Worm (Caenorhabditis elegans) whole organism, L4 larva: Measurements from ENCODE around the gene gpdh-2.

Source experiments
- T26A8.4 ChIP-seq: fragments of 200-800 bp; sonication (Bioruptor generic); IDR thresholded peaks from 2 replicates; pipeline ENCODE4 v1.3.6; 2022; ENCODE audit warnings: missing genetic modification characterization, missing compliant biosample characterization
- aly-2 ChIP-seq: sonication (generic microtip); optimal IDR thresholded peaks from 2 replicates; lab custom pipeline; 2018; ENCODE audit warnings: missing biosample characterization, missing genetic modification characterization
- ama-1 ChIP-seq: fragments of 150-350 bp; optimal IDR thresholded peaks from 2 replicates; lab custom pipeline; 2014; ENCODE audit warnings: inconsistent platforms, mixed read lengths
- ces-1 ChIP-seq: fragments of 150-350 bp; sonication (generic microtip); optimal IDR thresholded peaks from 4 replicates; lab custom pipeline; 2014; ENCODE audit warnings: missing biosample characterization, missing genetic modification reagents, missing genetic modification characterization
- egl-27 ChIP-seq: sonication (generic microtip); optimal IDR thresholded peaks from 3 replicates; lab custom pipeline; 2017; ENCODE audit warnings: missing biosample characterization, missing genetic modification reagents, missing genetic modification characterization
- hlh-11 ChIP-seq: fragments of 200-800 bp; sonication (Bioruptor generic); optimal IDR thresholded peaks from 2 replicates; lab custom pipeline; 2018; ENCODE audit warnings: mild to moderate bottlenecking, missing genetic modification characterization, missing compliant biosample characterization
- nhr-11 ChIP-seq: fragments of 150-350 bp; optimal IDR thresholded peaks from 2 replicates; lab custom pipeline; 2014; ENCODE audit warnings: missing biosample characterization, missing genetic modification characterization
- nhr-77 ChIP-seq: fragments of 150-350 bp; optimal IDR thresholded peaks from 2 replicates; lab custom pipeline; 2014; ENCODE audit warnings: missing biosample characterization, missing genetic modification characterization
- pha-4 ChIP-seq, 2 experiments: fragments of 150-350 bp in 1 of 2; fragments of 200-800 bp in 1 of 2; sonication (Bioruptor generic) in 1 of 2; IDR thresholded peaks in 1 of 2; optimal IDR thresholded peaks in 1 of 2; 2 replicates each; pipeline versions ENCODE4 v1.3.6 to Lab custom; 2014 to 2022; ENCODE audit warnings: missing genetic modification characterization in 2 of 2, missing genetic modification reagents in 2 of 2, missing biosample characterization in 1 of 2, missing compliant biosample characterization in 1 of 2
- pqm-1 ChIP-seq: sonication (generic microtip); optimal IDR thresholded peaks from 2 replicates; lab custom pipeline; 2017; ENCODE audit warnings: missing biosample characterization, missing genetic modification characterization
- tra-1 ChIP-seq: fragments of 200-800 bp; sonication (Bioruptor generic); IDR thresholded peaks from 2 replicates; pipeline ENCODE4 v1.3.6; 2022; ENCODE audit warnings: missing genetic modification reagents, missing genetic modification characterization, missing compliant biosample characterization

DNA sequence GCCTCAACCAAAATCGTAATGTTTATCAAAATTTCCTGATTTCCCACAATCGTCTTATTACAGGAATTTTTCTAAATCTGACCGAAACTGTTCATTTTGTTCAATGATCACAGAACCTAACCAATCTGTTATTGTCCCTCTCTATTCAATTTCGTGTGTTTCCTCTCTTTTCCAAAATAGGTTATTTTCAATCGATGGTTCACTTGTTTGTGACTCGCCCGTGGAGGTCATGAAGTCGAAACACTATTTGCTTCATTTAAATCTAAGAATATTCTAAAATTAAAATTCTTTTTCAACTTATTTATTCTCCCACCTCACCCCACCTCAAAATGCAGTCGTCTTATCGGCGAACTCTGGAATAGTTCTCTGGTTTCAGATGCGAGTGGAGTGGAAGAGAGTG is 8.1 kb downstream of the gpdh-2 start:
- TF ChIP-seq pha-4 (GFP tag; IDR thresholded peaks at IDR 0.05; lab: Robert Waterston, UW) (no peak), pha-4 (tag; optimal IDR thresholded peaks at IDR 0.05; lab: Kevin White, UChicago) (no peak), aly-2 (tag; lab: Kevin White, UChicago) (no peak), hlh-11 (tag; lab: Kevin White, UChicago) (peak; percentile 18), T26A8.4 (GFP tag; lab: Robert Waterston, UW) (no peak), tra-1 (GFP tag; lab: Robert Waterston, UW) (no peak), pqm-1 (tag; lab: Kevin White, UChicago) (no peak), nhr-77 (tag; lab: Kevin White, UChicago) (no peak), ces-1 (GFP tag; lab: Kevin White, UChicago) (no peak), ama-1 (lab: Kevin White, UChicago) (no peak), nhr-11 (tag; lab: Kevin White, UChicago) (no peak), egl-27 (tag; lab: Kevin White, UChicago) (no peak)
